Worm (Caenorhabditis elegans) whole organism, late embryonic: ENCODE data around the gene rexd-1.

ENCODE experiments used
- F13H6.1 ChIP-seq: sonication (generic microtip); optimal IDR thresholded peaks from 2 replicates; lab custom pipeline; 2016; ENCODE audit warnings: missing genetic modification characterization, missing compliant biosample characterization
- ceh-31 ChIP-seq: sonication (generic microtip); optimal IDR thresholded peaks from 2 replicates; lab custom pipeline; 2016; ENCODE audit warnings: missing genetic modification characterization, missing compliant biosample characterization
- nfya-1 ChIP-seq: sonication (generic microtip); optimal IDR thresholded peaks from 2 replicates; lab custom pipeline; 2017; ENCODE audit warnings: missing genetic modification characterization, mild to moderate bottlenecking, missing compliant biosample characterization, antibody characterized with exemption, moderate library complexity
- sox-4 ChIP-seq: sonication (generic microtip); optimal IDR thresholded peaks from 2 replicates; lab custom pipeline; 2017; ENCODE audit warnings: mild to moderate bottlenecking, missing genetic modification characterization, inconsistent platforms, missing compliant biosample characterization

DNA sequence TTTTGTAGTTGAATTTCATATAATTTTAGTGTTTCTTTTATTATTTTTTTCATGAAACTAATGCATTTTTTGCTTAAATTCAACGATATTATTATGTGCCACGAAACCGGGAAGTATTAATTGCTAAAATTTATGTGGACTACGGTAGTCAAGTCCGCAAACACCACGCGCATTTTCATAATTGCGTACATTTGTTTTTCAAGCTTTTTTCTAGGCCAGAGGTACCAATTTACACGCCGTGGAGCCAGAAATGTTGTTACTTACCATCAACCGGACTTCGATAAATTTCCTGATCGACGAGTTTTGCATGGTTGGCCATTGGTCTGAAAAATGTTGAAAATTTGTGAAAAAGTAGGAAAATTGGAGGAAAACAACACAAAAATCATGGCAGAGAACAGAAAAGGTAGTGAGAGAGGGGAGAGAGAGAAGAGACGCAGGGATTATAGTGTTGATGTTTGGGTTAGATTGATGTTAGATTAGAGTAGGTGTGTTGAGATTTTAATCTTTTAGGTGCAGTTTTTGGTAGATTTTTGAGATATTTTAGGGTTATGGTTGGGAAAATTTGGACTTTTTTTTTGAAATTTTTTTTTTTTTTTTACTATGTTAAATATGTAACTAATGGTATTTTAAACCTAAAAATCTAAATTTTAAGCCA lies 16.2 kb upstream of the rexd-1 start, which contains the start of gene clp-4:
- TF ChIP-seq F13H6.1 (tag; lab: Kevin White, UChicago) (no peak), nfya-1 (tag; lab: Kevin White, UChicago) (no peak), sox-4 (tag; lab: Kevin White, UChicago) (no peak), ceh-31 (tag; lab: Kevin White, UChicago) (no peak)
